Fruit fly (Drosophila melanogaster) Kc167 (cell line): Measurements from ENCODE around the gene DIP-beta.

ENCODE experiments used
- Myc ChIP-seq: fragments of >200 bp; optimal IDR thresholded peaks from 2 replicates; lab custom pipeline; 2017; ENCODE audit warnings: missing external identifiers
- Sin3A ChIP-seq: fragments of >200 bp; optimal IDR thresholded peaks from 2 replicates; lab custom pipeline; 2018; ENCODE audit warnings: missing external identifiers
- h ChIP-seq: fragments of >200 bp; optimal IDR thresholded peaks from 3 replicates; lab custom pipeline; 2018; ENCODE audit warnings: missing external identifiers
- insv ChIP-seq: fragments of >200 bp; optimal IDR thresholded peaks from 3 replicates; lab custom pipeline; 2018; ENCODE audit warnings: missing external identifiers
- psq ChIP-seq: fragments of >200 bp; optimal IDR thresholded peaks from 2 replicates; lab custom pipeline; 2017; ENCODE audit warnings: missing external identifiers
- ttk ChIP-seq: sonication (Bioruptor generic); optimal IDR thresholded peaks from 2 replicates; lab custom pipeline; 2017; ENCODE audit warnings: missing external identifiers

Gene DIP-beta

DNA sequence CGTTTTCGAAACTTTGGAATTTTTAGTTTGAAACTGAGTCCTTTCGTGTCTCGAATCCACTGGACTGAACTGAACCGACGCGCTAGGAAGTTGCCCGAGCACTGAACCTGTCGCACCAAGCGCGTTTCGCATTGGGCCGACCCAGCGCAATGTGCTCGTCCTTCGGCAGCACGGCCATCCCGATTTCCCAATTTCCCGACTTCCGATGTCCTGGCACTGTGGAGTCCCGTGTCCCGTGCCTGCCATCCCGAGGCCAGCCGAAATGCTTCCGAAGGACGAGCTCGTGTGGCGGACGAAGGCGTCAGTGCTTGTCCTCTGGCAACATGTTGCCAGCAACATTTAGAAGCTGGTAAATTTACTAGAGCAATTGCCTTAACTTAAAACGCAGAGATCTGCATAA lies at the start of gene DIP-beta:
Gene DIP-beta, minus strand, starts transcription at position 107 of the 400 bp plus-strand sequence.
- no peak for TF ChIP-seq Sin3A (lab: Kevin White, UChicago)
- no peak for TF ChIP-seq psq (lab: Kevin White, UChicago)
- no peak for TF ChIP-seq insv (lab: Kevin White, UChicago)
- TF ChIP-seq h (lab: Kevin White, UChicago), result no peak
- TF ChIP-seq ttk (lab: Kevin White, UChicago), result no peak
- TF ChIP-seq Myc (lab: Kevin White, UChicago), result no peak

DNA sequence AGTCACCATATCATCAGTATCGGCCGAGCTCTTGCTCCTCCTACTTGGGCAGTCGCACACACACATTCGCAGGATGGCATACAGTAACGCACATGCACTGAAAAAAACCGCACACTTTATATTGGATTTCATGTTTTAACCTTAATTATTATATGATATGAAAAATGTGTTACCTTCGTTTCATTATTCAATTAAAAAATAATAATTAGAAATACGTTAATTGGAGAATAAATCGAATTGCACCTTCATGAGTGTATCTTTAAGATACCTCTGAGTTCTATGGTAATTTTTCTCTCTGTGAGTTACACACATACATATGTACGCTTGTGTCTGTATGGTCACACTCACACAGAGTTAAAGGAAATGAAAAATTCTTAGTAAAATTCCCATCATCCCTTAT lies 39.5 kb upstream of the DIP-beta start:
- TF ChIP-seq h (lab: Kevin White, UChicago) (no peak), Myc (lab: Kevin White, UChicago) (no peak), insv (lab: Kevin White, UChicago) (no peak), ttk (lab: Kevin White, UChicago) (no peak), Sin3A (lab: Kevin White, UChicago) (no peak), psq (lab: Kevin White, UChicago) (no peak)

DNA sequence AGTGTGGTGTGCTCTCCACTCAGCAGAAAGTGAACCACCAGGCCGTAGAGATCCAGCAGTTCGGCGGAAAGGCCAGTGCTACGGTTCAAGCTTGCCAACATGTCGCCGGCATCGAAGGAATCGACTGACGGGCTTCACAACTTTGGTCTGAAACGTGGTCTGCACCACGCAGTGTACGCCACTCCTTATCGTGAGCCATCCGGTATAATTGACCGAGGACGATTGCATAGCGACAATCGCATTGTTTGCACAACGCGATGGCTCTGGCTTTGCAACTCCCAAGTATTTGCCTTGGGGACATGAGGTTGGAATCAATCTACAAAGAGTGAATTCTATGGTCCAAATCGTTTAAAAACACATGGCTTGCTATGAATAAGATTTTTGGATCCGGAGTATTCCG lies 21.3 kb upstream of the DIP-beta start, which contains the start of gene Ir20a:
Gene Ir20a, minus strand, starts transcription at position 101 of the 400 bp plus-strand sequence.
- TF ChIP-seq h (lab: Kevin White, UChicago), result no peak
- no peak for TF ChIP-seq Myc (lab: Kevin White, UChicago)
- no peak for TF ChIP-seq ttk (lab: Kevin White, UChicago)
- no peak for TF ChIP-seq psq (lab: Kevin White, UChicago)
- no peak for TF ChIP-seq Sin3A (lab: Kevin White, UChicago)
- TF ChIP-seq insv (lab: Kevin White, UChicago), result no peak

DNA sequence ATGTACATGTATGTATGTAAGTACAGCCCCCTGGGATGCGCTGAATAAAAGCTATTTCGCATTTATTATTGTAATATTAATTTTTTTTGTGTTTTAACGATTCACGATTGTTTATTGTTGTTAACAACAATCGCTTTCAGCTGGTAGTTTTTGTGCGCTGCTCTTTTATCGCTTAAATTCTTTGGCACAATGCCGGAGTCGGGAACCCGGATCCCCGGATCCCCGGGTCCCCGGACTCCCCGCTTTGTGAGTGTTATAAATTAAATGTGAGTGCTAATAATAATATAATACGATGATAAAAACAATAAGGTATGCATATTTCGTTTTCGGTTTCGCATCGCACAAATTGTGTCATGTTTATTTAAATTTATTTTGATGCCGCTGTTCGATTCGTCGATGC lies 16.9 kb downstream of the DIP-beta start:
- TF ChIP-seq psq (lab: Kevin White, UChicago), result no peak
- no peak for TF ChIP-seq ttk (lab: Kevin White, UChicago)
- no peak for TF ChIP-seq h (lab: Kevin White, UChicago)
- no peak for TF ChIP-seq Myc (lab: Kevin White, UChicago)
- TF ChIP-seq insv (lab: Kevin White, UChicago), result no peak
- no peak for TF ChIP-seq Sin3A (lab: Kevin White, UChicago)

DNA sequence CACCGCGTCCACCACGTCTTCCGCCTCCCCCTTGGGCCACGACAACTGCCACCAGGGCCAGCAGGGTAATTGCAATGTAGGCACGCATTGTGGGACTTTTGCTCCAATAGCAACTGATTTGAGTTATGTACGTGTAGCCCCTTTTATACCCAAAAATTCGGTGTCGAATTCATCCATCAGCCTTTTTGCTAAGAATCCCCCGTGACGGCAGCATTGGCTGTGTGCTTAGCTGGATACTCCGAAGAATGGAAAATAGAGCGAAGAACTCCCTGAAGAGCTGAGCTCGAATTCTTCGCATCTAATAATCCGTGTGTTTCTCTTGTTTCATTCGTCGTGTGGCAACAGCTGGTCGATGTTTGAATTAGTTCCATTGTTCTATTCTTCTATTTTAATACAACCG lies 28.4 kb downstream of the DIP-beta start, which contains the start of gene CG10918:
Gene CG10918, minus strand, starts transcription at position 101 of the 400 bp plus-strand sequence.
- no peak for TF ChIP-seq insv (lab: Kevin White, UChicago)
- TF ChIP-seq ttk (lab: Kevin White, UChicago), result no peak
- no peak for TF ChIP-seq psq (lab: Kevin White, UChicago)
- TF ChIP-seq Myc (lab: Kevin White, UChicago), result no peak
- TF ChIP-seq Sin3A (lab: Kevin White, UChicago), result no peak
- no peak for TF ChIP-seq h (lab: Kevin White, UChicago)

DNA sequence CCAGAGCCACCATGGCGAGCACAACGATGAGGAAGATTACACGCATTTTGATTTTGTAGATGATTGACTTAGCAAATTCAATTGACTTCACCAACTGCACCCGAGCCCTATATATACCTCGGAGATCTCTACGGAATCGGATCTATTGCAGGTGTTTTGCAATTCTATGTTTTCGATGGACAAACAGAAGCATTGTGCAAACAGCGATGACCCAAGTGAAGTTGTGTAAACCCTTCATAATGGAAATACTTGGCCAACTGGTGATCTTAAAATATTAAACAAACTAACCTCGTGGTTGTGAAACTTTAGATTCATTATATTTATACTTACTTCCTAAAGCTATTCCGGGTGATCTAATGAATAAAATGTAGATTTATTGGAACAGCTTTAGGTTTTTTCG lies 54.9 kb downstream of the DIP-beta start, which contains the start of gene whe:
Gene whe, minus strand, starts transcription at position 101 of the 400 bp plus-strand sequence.
- TF ChIP-seq Sin3A (lab: Kevin White, UChicago), result no peak
- TF ChIP-seq psq (lab: Kevin White, UChicago), result no peak
- TF ChIP-seq h (lab: Kevin White, UChicago), result no peak

DNA sequence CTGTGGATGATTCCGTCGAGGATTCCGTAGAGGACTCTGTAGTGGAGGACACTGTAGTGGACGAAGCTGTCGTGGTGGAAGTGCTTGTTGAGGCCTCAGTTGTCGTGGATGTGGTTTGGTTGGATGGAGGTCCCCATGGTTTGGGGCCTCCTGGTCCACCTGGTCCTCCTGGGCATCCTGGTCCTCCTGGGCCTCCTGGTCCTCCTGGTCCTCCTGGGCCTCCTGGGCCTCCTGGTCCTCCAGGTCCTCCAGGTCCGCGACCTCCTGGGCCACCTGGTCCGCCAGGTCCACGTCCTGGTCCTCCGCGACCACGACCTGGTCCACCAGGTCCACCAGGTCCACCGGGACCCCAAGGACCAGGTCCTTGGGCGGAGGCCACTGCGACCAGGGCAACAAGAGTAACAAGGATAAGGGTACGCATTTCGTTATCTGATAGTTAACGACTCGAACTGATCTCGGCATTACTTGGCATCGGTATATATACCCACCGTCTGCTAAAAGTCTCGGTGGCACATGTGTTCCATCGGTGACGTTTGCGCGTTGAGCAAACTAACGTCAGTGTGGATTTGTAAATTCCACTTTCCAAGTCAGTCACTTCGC lies 60.6 kb downstream of the DIP-beta start, which contains the start of gene lcs:
Gene lcs, minus strand, starts transcription at position 457 of the 600 bp plus-strand sequence.
- TF ChIP-seq Myc (lab: Kevin White, UChicago) (no peak), psq (lab: Kevin White, UChicago) (no peak), Sin3A (lab: Kevin White, UChicago) (no peak), insv (lab: Kevin White, UChicago) (no peak), h (lab: Kevin White, UChicago) (no peak), ttk (lab: Kevin White, UChicago) (no peak)

DNA sequence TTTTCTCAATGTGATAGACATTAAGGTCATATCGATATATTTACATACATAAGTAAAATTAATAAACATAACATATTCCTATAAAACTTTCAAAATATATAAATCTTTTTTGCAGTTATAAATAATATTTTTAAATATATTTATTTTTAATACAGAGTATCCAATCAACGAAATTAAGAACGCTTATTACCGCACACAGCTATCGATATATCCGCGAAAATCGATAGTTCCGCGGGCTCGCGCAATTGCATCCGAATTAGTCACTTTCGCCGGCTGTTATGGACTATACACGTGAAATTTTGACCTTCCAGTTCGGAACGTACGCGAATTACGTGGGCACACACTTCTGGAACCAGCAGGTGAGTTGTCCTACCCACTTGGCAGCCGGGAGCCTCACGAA lies 68.8 kb downstream of the DIP-beta start, which contains the start of gene mst:
Gene mst, plus strand, starts transcription at position 244 of the 400 bp plus-strand sequence.
- TF ChIP-seq Sin3A (lab: Kevin White, UChicago), result no peak
- TF ChIP-seq Myc (lab: Kevin White, UChicago), result no peak
- no peak for TF ChIP-seq h (lab: Kevin White, UChicago)
- no peak for TF ChIP-seq psq (lab: Kevin White, UChicago)
- TF ChIP-seq insv (lab: Kevin White, UChicago), result no peak
- TF ChIP-seq ttk (lab: Kevin White, UChicago), result no peak

DNA sequence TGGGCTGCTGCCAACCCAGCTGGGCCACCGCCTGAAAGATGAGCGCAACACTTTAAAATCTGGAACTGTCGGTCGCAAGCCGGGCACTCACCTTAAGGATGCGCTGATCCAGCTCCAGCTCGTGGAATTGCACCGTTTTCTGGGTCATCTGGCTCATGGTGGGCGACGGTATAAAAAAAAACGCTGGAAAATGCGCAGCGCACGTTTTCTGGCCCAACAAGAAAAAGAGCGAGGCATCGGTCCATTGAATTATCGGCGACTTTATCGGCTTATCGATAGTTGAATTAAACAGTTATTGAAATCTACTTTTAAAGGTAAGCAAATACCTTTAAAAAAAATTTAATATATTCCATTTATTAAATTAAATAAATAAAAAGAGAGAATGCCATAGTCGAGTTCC lies 69.8 kb downstream of the DIP-beta start, which contains the start of gene Ddx56:
Gene Ddx56, minus strand, starts transcription at position 252 of the 400 bp plus-strand sequence.
- TF ChIP-seq h (lab: Kevin White, UChicago) (no peak), psq (lab: Kevin White, UChicago) (no peak), insv (lab: Kevin White, UChicago) (no peak), Sin3A (lab: Kevin White, UChicago) (no peak), ttk (lab: Kevin White, UChicago) (no peak), Myc (lab: Kevin White, UChicago) (no peak)

DNA sequence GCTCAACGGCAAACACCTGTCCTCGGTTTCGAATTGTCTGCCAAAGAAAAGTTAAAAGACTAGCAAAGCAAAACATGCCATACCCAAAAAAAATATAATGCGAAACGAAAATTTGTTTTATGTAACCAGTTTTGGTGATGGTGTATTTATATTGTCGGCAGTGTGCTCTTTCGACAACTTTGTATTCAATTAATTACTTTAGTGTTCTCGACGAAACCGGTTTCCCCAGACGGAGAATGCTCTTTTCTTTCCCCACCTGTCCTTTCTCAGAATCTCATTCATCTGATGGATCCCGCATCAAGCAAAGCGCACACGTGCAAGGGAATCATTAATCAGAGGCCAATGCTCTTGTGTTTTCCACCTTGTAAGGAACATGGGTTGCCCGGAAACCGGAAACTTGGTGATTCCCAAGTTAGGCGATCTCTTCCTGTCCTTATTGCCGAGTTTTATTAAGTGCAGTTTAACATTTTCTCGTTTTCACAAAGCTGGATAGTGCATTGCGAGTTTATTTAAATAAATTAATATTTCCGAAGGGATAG lies 79.1 kb downstream of the DIP-beta start:
- TF ChIP-seq ttk (lab: Kevin White, UChicago), result no peak
- no peak for TF ChIP-seq psq (lab: Kevin White, UChicago)
- no peak for TF ChIP-seq h (lab: Kevin White, UChicago)
- TF ChIP-seq Sin3A (lab: Kevin White, UChicago), result no peak
- no peak for TF ChIP-seq Myc (lab: Kevin White, UChicago)
- TF ChIP-seq insv (lab: Kevin White, UChicago), result no peak

DNA sequence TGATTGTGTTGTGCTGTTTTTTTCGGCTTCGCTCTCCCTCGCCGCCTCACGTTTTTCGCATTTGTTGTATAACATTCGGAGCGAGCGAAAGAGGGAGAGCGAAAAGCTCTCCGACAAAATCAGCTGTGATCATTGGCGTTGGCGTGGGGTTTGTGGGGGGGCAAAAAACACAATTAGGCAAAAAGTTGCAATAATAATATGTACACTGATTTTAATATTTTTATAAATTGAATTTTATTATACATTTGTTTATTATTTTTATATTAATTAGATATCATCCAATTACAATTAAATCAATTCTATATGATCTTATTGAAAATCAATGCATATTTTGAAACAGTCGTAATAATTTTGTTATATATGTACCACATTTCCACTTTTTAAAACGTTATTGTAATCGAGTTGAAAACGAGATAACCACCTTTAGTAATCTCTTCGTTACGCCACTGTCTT lies 81.9 kb downstream of the DIP-beta start:
- TF ChIP-seq ttk (lab: Kevin White, UChicago) (no peak), Myc (lab: Kevin White, UChicago) (no peak)
